Fruit fly (Drosophila melanogaster) whole organism, embryonic: ENCODE data around the gene CG1983.
A peak's percentile ranks its signal among the peaks of the same experiment; 100 is the strongest.

ENCODE experiments used
- Blimp-1 ChIP-seq: fragments of 200-800 bp; sonication (Bioruptor generic); optimal IDR thresholded peaks from 3 replicates; lab custom pipeline; 2018; ENCODE audit warnings: missing biosample characterization, missing genetic modification characterization, mild to moderate bottlenecking, moderate library complexity, missing genetic modification reagents
- CG10267 ChIP-seq: fragments of 200-800 bp; sonication (Bioruptor generic); optimal IDR thresholded peaks from 2 replicates; lab custom pipeline; 2018; ENCODE audit warnings: missing biosample characterization, mild to moderate bottlenecking, missing genetic modification characterization, moderate library complexity
- CG11504 ChIP-seq: fragments of 200-800 bp; sonication (Bioruptor generic); optimal IDR thresholded peaks from 3 replicates; lab custom pipeline; 2019; ENCODE audit warnings: missing biosample characterization, mild to moderate bottlenecking, missing genetic modification characterization, moderate library complexity
- CG11560 ChIP-seq: fragments of 200-800 bp; sonication (Bioruptor generic); IDR thresholded peaks from 3 replicates; pipeline ENCODE4 v1.3.6; 2022; ENCODE audit warnings: missing biosample characterization, missing genetic modification characterization
- CG11696 ChIP-seq: fragments of 200-800 bp; sonication (Bioruptor generic); IDR thresholded peaks from 2 replicates; pipeline ENCODE4 v1.3.6; 2022; ENCODE audit warnings: missing biosample characterization, missing genetic modification characterization
- CG12104 ChIP-seq: fragments of 200-800 bp; sonication (Bioruptor generic); optimal IDR thresholded peaks from 3 replicates; lab custom pipeline; 2016; ENCODE audit warnings: missing biosample characterization, missing genetic modification characterization
- CG12769 ChIP-seq: fragments of 200-800 bp; sonication (Bioruptor generic); optimal IDR thresholded peaks from 2 replicates; lab custom pipeline; 2019; ENCODE audit warnings: missing biosample characterization, mild to moderate bottlenecking, missing genetic modification characterization, moderate library complexity
- CG15269 ChIP-seq: fragments of 200-800 bp; sonication (Bioruptor generic); optimal IDR thresholded peaks from 2 replicates; lab custom pipeline; 2018; ENCODE audit warnings: missing biosample characterization, mild to moderate bottlenecking, missing genetic modification characterization, moderate library complexity
- CG1602 ChIP-seq: fragments of 200-800 bp; sonication (Bioruptor generic); optimal IDR thresholded peaks from 3 replicates; lab custom pipeline; 2016; ENCODE audit warnings: missing biosample characterization, missing genetic modification characterization
- CG18262 ChIP-seq: fragments of 200-800 bp; optimal IDR thresholded peaks from 3 replicates; lab custom pipeline; 2019; ENCODE audit warnings: missing biosample characterization, mild to moderate bottlenecking, missing genetic modification characterization, moderate library complexity
- CG2129 ChIP-seq: fragments of 200-800 bp; sonication (Bioruptor generic); IDR thresholded peaks from 2 replicates; pipeline ENCODE4 v1.3.6; 2022; ENCODE audit warnings: missing biosample characterization, missing genetic modification characterization; ENCODE audit not compliant: partially characterized antibody
- CG2202 ChIP-seq: fragments of 200-800 bp; sonication (Bioruptor generic); optimal IDR thresholded peaks from 2 replicates; lab custom pipeline; 2018; ENCODE audit warnings: missing biosample characterization, mild to moderate bottlenecking, missing genetic modification characterization
- CG31365 ChIP-seq: fragments of 200-800 bp; sonication (Bioruptor generic); optimal IDR thresholded peaks from 2 replicates; lab custom pipeline; 2018; ENCODE audit warnings: missing biosample characterization, mild to moderate bottlenecking, missing genetic modification characterization
- CG31441 ChIP-seq: fragments of 200-800 bp; sonication (Bioruptor generic); IDR thresholded peaks from 2 replicates; pipeline ENCODE4 v1.3.6; 2022; ENCODE audit warnings: missing biosample characterization, missing genetic modification characterization
- CG3163 ChIP-seq: fragments of 200-800 bp; sonication (Bioruptor generic); optimal IDR thresholded peaks from 3 replicates; lab custom pipeline; 2016; ENCODE audit warnings: missing biosample characterization, missing genetic modification characterization
- CG5953 ChIP-seq: fragments of 200-800 bp; sonication (Bioruptor generic); IDR thresholded peaks from 2 replicates; pipeline ENCODE4 v1.3.6; 2022; ENCODE audit warnings: missing biosample characterization, missing genetic modification characterization
- CG6813 ChIP-seq: fragments of 200-800 bp; sonication (Bioruptor generic); optimal IDR thresholded peaks from 2 replicates; lab custom pipeline; 2017; ENCODE audit warnings: missing biosample characterization, missing genetic modification characterization, mild to moderate bottlenecking, moderate library complexity, missing genetic modification reagents
- CG7271 ChIP-seq: fragments of 200-800 bp; sonication (Bioruptor generic); optimal IDR thresholded peaks from 2 replicates; lab custom pipeline; 2018; ENCODE audit warnings: missing biosample characterization, mild to moderate bottlenecking, missing genetic modification characterization, moderate library complexity
- CG7839 ChIP-seq: fragments of 200-800 bp; sonication (Bioruptor generic); optimal IDR thresholded peaks from 3 replicates; lab custom pipeline; 2018; ENCODE audit warnings: missing biosample characterization, mild to moderate bottlenecking, missing genetic modification characterization, moderate library complexity
- CG7928 ChIP-seq: fragments of 200-800 bp; sonication (Bioruptor generic); optimal IDR thresholded peaks from 2 replicates; lab custom pipeline; 2017; ENCODE audit warnings: missing biosample characterization, mild to moderate bottlenecking, missing genetic modification characterization
- CG9437 ChIP-seq: fragments of 200-800 bp; sonication (Bioruptor generic); optimal IDR thresholded peaks from 2 replicates; lab custom pipeline; 2018; ENCODE audit warnings: missing biosample characterization, mild to moderate bottlenecking, missing genetic modification characterization
- Dad ChIP-seq: fragments of 200-800 bp; sonication (Bioruptor generic); optimal IDR thresholded peaks from 3 replicates; lab custom pipeline; 2016; ENCODE audit warnings: missing biosample characterization, missing genetic modification characterization
- E2f2 ChIP-seq: fragments of 200-800 bp; sonication (Bioruptor generic); IDR thresholded peaks from 2 replicates; pipeline ENCODE4 v1.3.6; 2022; ENCODE audit warnings: missing biosample characterization, missing genetic modification characterization
- Elba2 ChIP-seq: fragments of 200-800 bp; sonication (Bioruptor generic); optimal IDR thresholded peaks from 3 replicates; lab custom pipeline; 2016; ENCODE audit warnings: missing biosample characterization, missing genetic modification characterization
- HLH54F ChIP-seq: fragments of 200-800 bp; sonication (Bioruptor generic); optimal IDR thresholded peaks from 3 replicates; lab custom pipeline; 2016; ENCODE audit warnings: missing biosample characterization, missing genetic modification characterization
- Med ChIP-seq: fragments of 200-800 bp; sonication (Bioruptor generic); peaks from one replicate; lab custom pipeline; 2016; ENCODE audit warnings: missing biosample characterization, missing genetic modification characterization, mild to moderate bottlenecking, inconsistent platforms, moderate library complexity
- NC2β ChIP-seq: fragments of 200-800 bp; sonication (Bioruptor generic); optimal IDR thresholded peaks from 2 replicates; lab custom pipeline; 2016; ENCODE audit warnings: missing biosample characterization, missing genetic modification characterization
- Neu2 ChIP-seq: fragments of 200-800 bp; sonication (Bioruptor generic); optimal IDR thresholded peaks from 3 replicates; lab custom pipeline; 2016; ENCODE audit warnings: missing biosample characterization, missing genetic modification characterization, borderline replicate concordance
- Nf-YB ChIP-seq: fragments of 200-800 bp; sonication (Bioruptor generic); optimal IDR thresholded peaks from 3 replicates; lab custom pipeline; 2019; ENCODE audit warnings: missing biosample characterization, mild to moderate bottlenecking, missing genetic modification characterization, moderate library complexity
- Ravus ChIP-seq: fragments of 200-800 bp; sonication (Bioruptor generic); IDR thresholded peaks from 2 replicates; pipeline ENCODE4 v1.3.6; 2022; ENCODE audit warnings: missing biosample characterization, missing genetic modification characterization
- Sin3A ChIP-seq: fragments of >200 bp; optimal IDR thresholded peaks from 2 replicates; lab custom pipeline; 2018
- Ssrp ChIP-seq: fragments of 200-800 bp; sonication (Bioruptor generic); optimal IDR thresholded peaks from 2 replicates; lab custom pipeline; 2018; ENCODE audit warnings: missing biosample characterization, mild to moderate bottlenecking, missing genetic modification characterization, moderate library complexity
- TFAM ChIP-seq: fragments of 200-800 bp; sonication (Bioruptor generic); optimal IDR thresholded peaks from 2 replicates; lab custom pipeline; 2017; ENCODE audit warnings: missing biosample characterization, missing genetic modification characterization, inconsistent platforms
- Xrp1 ChIP-seq: fragments of 200-800 bp; sonication (Bioruptor generic); IDR thresholded peaks from 2 replicates; pipeline ENCODE4 v1.3.6; 2022; ENCODE audit warnings: missing biosample characterization, missing genetic modification characterization
- YL-1 ChIP-seq: fragments of 200-800 bp; sonication (Bioruptor generic); optimal IDR thresholded peaks from 3 replicates; lab custom pipeline; 2017; ENCODE audit warnings: missing biosample characterization, mild to moderate bottlenecking, missing genetic modification characterization
- al ChIP-seq: fragments of 200-800 bp; sonication (Bioruptor generic); IDR thresholded peaks from 2 replicates; pipeline ENCODE4 v1.3.6; 2022; ENCODE audit warnings: missing biosample characterization, missing genetic modification characterization
- chif ChIP-seq, 2 experiments: fragments of 200-800 bp; sonication (Bioruptor generic); optimal IDR thresholded peaks; 3 replicates each; lab custom pipeline; 2016; ENCODE audit warnings: missing biosample characterization in 2 of 2, missing genetic modification characterization in 2 of 2
- dati ChIP-seq: fragments of 200-800 bp; sonication (Bioruptor generic); IDR thresholded peaks from 2 replicates; pipeline ENCODE4 v1.3.6; 2022; ENCODE audit warnings: missing biosample characterization, missing genetic modification characterization
- fd102C ChIP-seq: fragments of 200-800 bp; sonication (Bioruptor generic); optimal IDR thresholded peaks from 2 replicates; lab custom pipeline; 2018; ENCODE audit warnings: missing biosample characterization, mild to moderate bottlenecking, missing genetic modification characterization, moderate library complexity
- ftz-f1 ChIP-seq: fragments of 200-800 bp; sonication (Bioruptor generic); optimal IDR thresholded peaks from 2 replicates; lab custom pipeline; 2016; ENCODE audit warnings: missing biosample characterization, missing genetic modification characterization
- gfzf ChIP-seq: fragments of 200-800 bp; sonication (Bioruptor generic); optimal IDR thresholded peaks from 2 replicates; lab custom pipeline; 2016; ENCODE audit warnings: missing biosample characterization, mild to moderate bottlenecking, missing genetic modification characterization, moderate library complexity
- hkb ChIP-seq, 2 experiments: fragments of 200-800 bp in 1 of 2; fragments of >200 bp in 1 of 2; sonication (Bioruptor generic) in 1 of 2; IDR thresholded peaks in 1 of 2; optimal IDR thresholded peaks in 1 of 2; 2 replicates each; pipeline versions ENCODE4 v1.3.6 to Lab custom; 2017 to 2022; ENCODE audit warnings: missing biosample characterization in 1 of 2, missing genetic modification characterization in 1 of 2
- kay ChIP-seq: fragments of 200-800 bp; sonication (Bioruptor generic); optimal IDR thresholded peaks from 2 replicates; lab custom pipeline; 2016; ENCODE audit warnings: missing biosample characterization, missing genetic modification characterization
- prd ChIP-seq, 3 experiments: fragments of >200 bp in 2 of 3; fragments of 200-800 bp in 1 of 3; sonication (Bioruptor generic) in 1 of 3; optimal IDR thresholded peaks in 2 of 3; IDR thresholded peaks in 1 of 3; 2 replicates in 2 of 3; 3 replicates in 1 of 3; pipeline versions ENCODE4 v1.3.6 to Lab custom; 2017 to 2022; ENCODE audit warnings: missing biosample characterization in 1 of 3, missing genetic modification characterization in 1 of 3
- run ChIP-seq: fragments of 200-800 bp; sonication (Bioruptor generic); optimal IDR thresholded peaks from 3 replicates; lab custom pipeline; 2018; ENCODE audit warnings: missing biosample characterization, mild to moderate bottlenecking, missing genetic modification characterization
- sc ChIP-seq, 3 experiments: fragments of >200 bp in 2 of 3; fragments of 200-800 bp in 1 of 3; sonication (Bioruptor generic) in 1 of 3; optimal IDR thresholded peaks; 2 replicates in 2 of 3; 3 replicates in 1 of 3; lab custom pipeline; 2017; ENCODE audit warnings: mild to moderate bottlenecking in 1 of 3, missing biosample characterization in 1 of 3, missing genetic modification characterization in 1 of 3, missing genetic modification reagents in 1 of 3
- sd ChIP-seq: fragments of 200-800 bp; sonication (Bioruptor generic); optimal IDR thresholded peaks from 3 replicates; lab custom pipeline; 2018; ENCODE audit warnings: missing biosample characterization, mild to moderate bottlenecking, missing genetic modification characterization, moderate library complexity
- sob ChIP-seq: fragments of 200-800 bp; sonication (Bioruptor generic); IDR thresholded peaks from 2 replicates; pipeline ENCODE4 v1.3.6; 2022; ENCODE audit warnings: missing biosample characterization, missing genetic modification characterization
- tap ChIP-seq: fragments of 200-800 bp; optimal IDR thresholded peaks from 3 replicates; lab custom pipeline; 2019; ENCODE audit warnings: missing biosample characterization, mild to moderate bottlenecking, missing genetic modification characterization, moderate library complexity
- yki ChIP-seq: fragments of >200 bp; optimal IDR thresholded peaks from 3 replicates; lab custom pipeline; 2018

Gene CG1983

DNA sequence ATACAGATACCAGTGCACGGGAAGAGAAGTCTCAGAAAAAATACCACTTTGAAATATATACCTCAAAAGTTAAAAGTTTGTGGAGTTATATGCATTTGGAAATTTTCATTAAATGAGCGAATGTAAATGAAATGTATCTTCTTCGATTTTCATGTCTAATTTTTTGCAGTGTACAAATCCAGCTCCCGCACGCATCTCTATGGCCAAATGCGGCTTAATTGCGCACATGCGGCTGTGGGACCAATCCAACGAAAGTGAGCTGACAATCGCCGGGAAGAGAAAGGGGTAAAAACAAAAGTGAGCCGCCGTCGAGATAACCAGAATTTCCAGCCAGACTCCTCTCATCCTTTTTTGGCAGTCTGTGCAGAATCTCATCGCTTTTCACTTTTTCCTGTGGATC, 13.3 kb downstream of the CG1983 start (continued):
- no peak for TF ChIP-seq dati
- TF ChIP-seq CG6813: no peak
- no peak for TF ChIP-seq CG7928 (GFP tag; lab: Kevin White, UChicago)
- TF ChIP-seq hkb (optimal IDR thresholded peaks at IDR 0.05; lab: Kevin White, UChicago): no peak
- TF ChIP-seq hkb (GFP tag; IDR thresholded peaks at IDR 0.05; lab: Robert Waterston, UW): peak; percentile 16; the same call in 1 of the 2 replicates
- TF ChIP-seq CG2202 (tag; lab: Kevin White, UChicago): no peak
- no peak for TF ChIP-seq run (tag; lab: Kevin White, UChicago)
- no peak for TF ChIP-seq sc (optimal IDR thresholded peaks at IDR 0.05; lab: Kevin White, UChicago)
- no peak for TF ChIP-seq sc (GFP tag; optimal IDR thresholded peaks at IDR 0.05; lab: Kevin White, UChicago)
- TF ChIP-seq HLH54F (GFP tag; lab: Kevin White, UChicago): no peak
- TF ChIP-seq fd102C (GFP tag; lab: Kevin White, UChicago): no peak
- TF ChIP-seq Xrp1 (GFP tag; lab: Robert Waterston, UW): peak; percentile 68; the same call in 1 of the 2 replicates
- TF ChIP-seq Ssrp (tag; lab: Kevin White, UChicago): no peak
- no peak for TF ChIP-seq NC2β (GFP tag; lab: Kevin White, UChicago)
- no peak for TF ChIP-seq YL-1
- TF ChIP-seq sd (tag; lab: Kevin White, UChicago): no peak
- no peak for TF ChIP-seq CG1602 (GFP tag; lab: Kevin White, UChicago)
- TF ChIP-seq Ravus (GFP tag; lab: Robert Waterston, UW): no peak
- no peak for TF ChIP-seq TFAM (GFP tag; lab: Kevin White, UChicago)
- TF ChIP-seq sob (GFP tag; lab: Robert Waterston, UW): peak; percentile 48; the same call in 1 of the 2 replicates
- TF ChIP-seq tap (tag; lab: Kevin White, UChicago): no peak
- TF ChIP-seq gfzf (GFP tag; lab: Kevin White, UChicago): no peak
- TF ChIP-seq CG11504: no peak
- TF ChIP-seq CG11560 (tag; lab: Robert Waterston, UW): 0 out of 3 replicates have a peak, but pooled peaks have one; percentile 33
- no peak for TF ChIP-seq CG2129
- TF ChIP-seq Dad (GFP tag; lab: Kevin White, UChicago): no peak
- TF ChIP-seq CG7271 (tag; lab: Kevin White, UChicago): no peak
- no peak for TF ChIP-seq ftz-f1 (GFP tag; lab: Kevin White, UChicago)
- TF ChIP-seq prd (optimal IDR thresholded peaks at IDR 0.05; lab: Kevin White, UChicago): no peak
- TF ChIP-seq prd (GFP tag; IDR thresholded peaks at IDR 0.05; lab: Robert Waterston, UW): peak; percentile 72; the same call in 2 of the 3 replicates
- TF ChIP-seq CG7839 (tag; lab: Kevin White, UChicago): peak; percentile 30
- TF ChIP-seq CG3163 (GFP tag; lab: Kevin White, UChicago): no peak
- TF ChIP-seq Neu2 (GFP tag; lab: Kevin White, UChicago): no peak
- no peak for TF ChIP-seq yki (lab: Kevin White, UChicago)
- TF ChIP-seq Blimp-1 (GFP tag; lab: Kevin White, UChicago): peak; percentile 69
- no peak for TF ChIP-seq CG10267 (tag; lab: Kevin White, UChicago)
- TF ChIP-seq al (GFP tag; lab: Robert Waterston, UW): no peak
- TF ChIP-seq Med: peak; percentile 81
- TF ChIP-seq CG12104: no peak
- TF ChIP-seq CG31365 (tag; lab: Kevin White, UChicago): no peak
- TF ChIP-seq Nf-YB (GFP tag; lab: Kevin White, UChicago): no peak
- peak; percentile 48; the same call in 1 of the 2 replicates for TF ChIP-seq CG31441 (GFP tag; lab: Robert Waterston, UW)
- TF ChIP-seq Elba2 (GFP tag; lab: Kevin White, UChicago): no peak
- TF ChIP-seq CG18262 (tag; lab: Kevin White, UChicago): peak; percentile 40
- TF ChIP-seq CG15269 (tag; lab: Kevin White, UChicago): no peak
- TF ChIP-seq kay (GFP tag; lab: Kevin White, UChicago): no peak
- no peak for TF ChIP-seq E2f2 (GFP tag; lab: Robert Waterston, UW)
- no peak for TF ChIP-seq CG12769 (tag; lab: Kevin White, UChicago)
- peak; percentile 14 to 18 for TF ChIP-seq chif (GFP tag; optimal IDR thresholded peaks at IDR 0.05; lab: Kevin White, UChicago)
- TF ChIP-seq CG5953 (GFP tag; lab: Robert Waterston, UW): no peak
- TF ChIP-seq CG9437 (GFP tag; lab: Kevin White, UChicago): no peak
- no peak for TF ChIP-seq Sin3A (lab: Kevin White, UChicago)
- TF ChIP-seq CG11696 (GFP tag; lab: Robert Waterston, UW): no peak
